Fruit fly (Drosophila melanogaster) S2 (cell line): ENCODE data around the gene sofe.

Experiments used
- CG8478 ChIP-seq: fragments of >200 bp; optimal IDR thresholded peaks from 2 replicates; lab custom pipeline; 2018
- CTCF ChIP-seq, 2 experiments: fragments of >200 bp; optimal IDR thresholded peaks; 2 replicates each; lab custom pipeline; 2018

dm6 chrX:10814113-10814512, 43.1 kb downstream of the sofe start:
- TF ChIP-seq CTCF (optimal IDR thresholded peaks at IDR 0.05; lab: Kevin White, UChicago) (no peak), CG8478 (lab: Kevin White, UChicago) (no peak)
